Worm (Caenorhabditis elegans) whole organism, L3 larva: ENCODE measurements around the gene clec-231.

Experiments
- ZK546.5 ChIP-seq: sonication (generic microtip); optimal IDR thresholded peaks from 2 replicates; lab custom pipeline; 2017; ENCODE audit warnings: missing biosample characterization, missing genetic modification characterization
- ama-1 ChIP-seq: fragments of 150-350 bp; optimal IDR thresholded peaks from 2 replicates; lab custom pipeline; 2018
- ceh-16 ChIP-seq: sonication (generic microtip); optimal IDR thresholded peaks from 2 replicates; lab custom pipeline; 2017; ENCODE audit warnings: missing biosample characterization, missing genetic modification characterization
- ceh-82 ChIP-seq: fragments of 150-350 bp; optimal IDR thresholded peaks from 2 replicates; lab custom pipeline; 2014; ENCODE audit warnings: missing biosample characterization, missing genetic modification characterization
- ceh-9 ChIP-seq: sonication (generic microtip); optimal IDR thresholded peaks from 2 replicates; lab custom pipeline; 2018; ENCODE audit warnings: missing biosample characterization, missing genetic modification characterization
- daf-12 ChIP-seq: fragments of 150-350 bp; optimal IDR thresholded peaks from 2 replicates; lab custom pipeline; 2014; ENCODE audit warnings: missing biosample characterization, missing genetic modification reagents, missing genetic modification characterization
- egl-27 ChIP-seq: sonication (generic microtip); optimal IDR thresholded peaks from 4 replicates; lab custom pipeline; 2017; ENCODE audit warnings: missing biosample characterization, missing genetic modification reagents, missing genetic modification characterization
- egl-5 ChIP-seq: fragments of 150-350 bp; optimal IDR thresholded peaks from 2 replicates; lab custom pipeline; 2017; ENCODE audit warnings: missing biosample characterization, missing genetic modification reagents, missing genetic modification characterization, inconsistent platforms
- elt-1 ChIP-seq: fragments of 150-350 bp; optimal IDR thresholded peaks from 2 replicates; lab custom pipeline; 2014; ENCODE audit warnings: missing biosample characterization, missing genetic modification characterization
- elt-2 ChIP-seq: sonication (generic microtip); optimal IDR thresholded peaks from 2 replicates; lab custom pipeline; 2016; ENCODE audit warnings: missing genetic modification reagents, mild to moderate bottlenecking, missing genetic modification characterization, missing compliant biosample characterization
- elt-3 ChIP-seq, 3 experiments: fragments of 150-350 bp in 1 of 3; sonication (generic microtip) in 2 of 3; optimal IDR thresholded peaks; 2 replicates in 2 of 3; 4 replicates in 1 of 3; lab custom pipeline; 2014 to 2017; ENCODE audit warnings: missing biosample characterization in 3 of 3, missing genetic modification characterization in 3 of 3
- eor-1 ChIP-seq, 2 experiments: fragments of 150-350 bp; optimal IDR thresholded peaks; 2 replicates each; lab custom pipeline; 2014 to 2018; ENCODE audit warnings: missing biosample characterization in 2 of 2, missing genetic modification characterization in 2 of 2
- fkh-10 ChIP-seq: sonication (generic microtip); optimal IDR thresholded peaks from 2 replicates; lab custom pipeline; 2017; ENCODE audit warnings: missing biosample characterization, missing genetic modification reagents, missing genetic modification characterization
- hmg-11 ChIP-seq: sonication (generic microtip); optimal IDR thresholded peaks from 2 replicates; lab custom pipeline; 2016; ENCODE audit warnings: missing genetic modification characterization, missing compliant biosample characterization
- jun-1 ChIP-seq: fragments of 150-350 bp; optimal IDR thresholded peaks from 2 replicates; lab custom pipeline; 2014; ENCODE audit warnings: missing biosample characterization, missing genetic modification reagents, missing genetic modification characterization
- lin-15B ChIP-seq: fragments of 150-350 bp; optimal IDR thresholded peaks from 2 replicates; lab custom pipeline; 2014; ENCODE audit warnings: missing biosample characterization, missing genetic modification characterization
- lsy-12 ChIP-seq: sonication (generic microtip); optimal IDR thresholded peaks from 2 replicates; lab custom pipeline; 2016; ENCODE audit warnings: mild to moderate bottlenecking, missing genetic modification characterization, missing compliant biosample characterization
- mdl-1 ChIP-seq: fragments of 150-350 bp; optimal IDR thresholded peaks from 2 replicates; lab custom pipeline; 2014; ENCODE audit warnings: missing biosample characterization, missing genetic modification characterization
- nfya-1 ChIP-seq: sonication (generic microtip); optimal IDR thresholded peaks from 2 replicates; lab custom pipeline; 2017; ENCODE audit warnings: missing genetic modification characterization, mild to moderate bottlenecking, missing compliant biosample characterization, antibody characterized with exemption, moderate library complexity; ENCODE audit not compliant: insufficient read depth
- nhr-11 ChIP-seq: fragments of 150-350 bp; optimal IDR thresholded peaks from 2 replicates; lab custom pipeline; 2014; ENCODE audit warnings: missing biosample characterization, missing genetic modification characterization
- nhr-12 ChIP-seq: fragments of 150-350 bp; optimal IDR thresholded peaks from 2 replicates; lab custom pipeline; 2014; ENCODE audit warnings: missing biosample characterization, missing genetic modification characterization
- nhr-23 ChIP-seq: fragments of 150-350 bp; optimal IDR thresholded peaks from 2 replicates; lab custom pipeline; 2014; ENCODE audit warnings: missing biosample characterization, missing genetic modification reagents, missing genetic modification characterization
- nhr-237 ChIP-seq: fragments of 150-350 bp; optimal IDR thresholded peaks from 2 replicates; lab custom pipeline; 2014; ENCODE audit warnings: missing biosample characterization, missing genetic modification characterization
- nhr-25 ChIP-seq: sonication (generic microtip); optimal IDR thresholded peaks from 2 replicates; lab custom pipeline; 2017; ENCODE audit warnings: missing biosample characterization, missing genetic modification characterization
- nhr-76 ChIP-seq: fragments of 150-350 bp; sonication (generic microtip); optimal IDR thresholded peaks from 5 replicates; lab custom pipeline; 2014; ENCODE audit warnings: missing biosample characterization, missing genetic modification characterization
- pha-4 ChIP-seq: fragments of 150-350 bp; optimal IDR thresholded peaks from 2 replicates; lab custom pipeline; 2014; ENCODE audit warnings: missing biosample characterization, missing genetic modification reagents, missing genetic modification characterization
- pqm-1 ChIP-seq: fragments of 150-350 bp; optimal IDR thresholded peaks from 2 replicates; lab custom pipeline; 2017; ENCODE audit warnings: missing biosample characterization, missing genetic modification characterization, inconsistent platforms
- sea-2 ChIP-seq: fragments of 150-350 bp; sonication (generic microtip); optimal IDR thresholded peaks from 4 replicates; lab custom pipeline; 2014; ENCODE audit warnings: missing biosample characterization, missing genetic modification reagents, missing genetic modification characterization
- skn-1 ChIP-seq: fragments of 150-350 bp; optimal IDR thresholded peaks from 2 replicates; lab custom pipeline; 2014; ENCODE audit warnings: missing biosample characterization, missing genetic modification characterization
- snpc-4 ChIP-seq: fragments of 150-350 bp; optimal IDR thresholded peaks from 2 replicates; lab custom pipeline; 2014; ENCODE audit warnings: missing biosample characterization, missing genetic modification characterization
- unc-39 ChIP-seq: sonication (generic microtip); optimal IDR thresholded peaks from 4 replicates; lab custom pipeline; 2017; ENCODE audit warnings: missing biosample characterization, missing genetic modification characterization
- unc-62 ChIP-seq: fragments of 150-350 bp; sonication (generic microtip); optimal IDR thresholded peaks from 4 replicates; lab custom pipeline; 2014; ENCODE audit warnings: missing biosample characterization, missing genetic modification reagents, missing genetic modification characterization
- zag-1 ChIP-seq: fragments of 150-350 bp; optimal IDR thresholded peaks from 2 replicates; lab custom pipeline; 2014; ENCODE audit warnings: missing biosample characterization, missing genetic modification characterization
- ztf-11 ChIP-seq: fragments of 150-350 bp; optimal IDR thresholded peaks from 2 replicates; lab custom pipeline; 2014; ENCODE audit warnings: missing biosample characterization, missing genetic modification characterization

Gene clec-231

DNA sequence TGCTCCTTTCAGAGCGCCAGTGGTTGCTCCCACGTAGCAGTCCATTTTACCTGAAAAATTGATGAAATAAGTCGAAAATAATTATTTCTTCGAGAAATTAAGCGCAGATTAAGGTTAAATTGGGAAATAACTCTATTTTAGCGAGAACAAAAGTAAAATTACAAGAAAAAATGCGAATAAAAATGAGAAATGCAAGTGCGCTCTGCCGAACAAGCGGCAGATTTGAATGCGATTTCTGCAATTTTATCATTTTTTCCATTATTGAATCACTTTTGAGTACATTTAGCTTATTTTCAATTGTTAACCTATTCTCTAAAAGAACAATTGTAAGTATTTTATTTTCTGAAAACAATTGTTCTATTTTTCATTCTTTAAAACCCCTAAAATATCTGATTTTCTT lies 44.4 kb upstream of the clec-231 start, which contains the start of gene T06E6.1:
Gene T06E6.1 (minus strand): TSS at position 56 of the 400 bp plus-strand sequence.
- TF ChIP-seq ZK546.5 (tag; lab: Kevin White, UChicago) (no peak), lin-15B (tag; lab: Kevin White, UChicago) (peak; percentile 41), pha-4 (peak; percentile 6), pqm-1 (tag; lab: Kevin White, UChicago) (no peak), nhr-23 (no peak), elt-2 (tag; lab: Kevin White, UChicago) (peak; percentile 4)

DNA sequence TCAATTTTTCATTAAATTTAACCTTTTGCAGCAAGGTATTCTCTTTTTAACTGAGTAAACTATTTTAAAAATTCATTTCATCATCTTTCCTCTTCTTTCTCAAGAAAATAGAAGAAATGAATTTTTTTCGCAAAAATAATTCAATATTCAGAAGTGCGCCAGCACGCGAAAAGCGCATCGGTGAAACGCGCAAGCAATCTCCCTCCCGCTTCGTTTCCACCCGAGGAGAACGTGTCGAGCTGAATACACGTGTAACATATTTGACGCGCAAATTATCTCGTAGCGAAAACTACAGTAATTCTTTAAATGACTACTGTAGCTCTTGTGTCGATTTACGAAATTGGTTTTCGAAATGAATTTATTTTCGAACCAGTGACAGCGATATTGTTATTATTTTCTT lies 41.5 kb upstream of the clec-231 start:
- no peak for TF ChIP-seq elt-1 (tag; lab: Kevin White, UChicago)
- TF ChIP-seq skn-1 (tag; lab: Kevin White, UChicago): no peak
- TF ChIP-seq nhr-237 (tag; lab: Kevin White, UChicago): no peak
- TF ChIP-seq egl-5: no peak
- no peak for TF ChIP-seq lsy-12 (tag; lab: Kevin White, UChicago)
- TF ChIP-seq eor-1 (tag; optimal IDR thresholded peaks at IDR 0.05; lab: Kevin White, UChicago): no peak
- no peak for TF ChIP-seq nfya-1 (tag; lab: Kevin White, UChicago)
- TF ChIP-seq ceh-9 (tag; lab: Kevin White, UChicago): no peak

- TF ChIP-seq mdl-1 (tag; lab: Kevin White, UChicago): no peak
- no peak for TF ChIP-seq ceh-82 (tag; lab: Kevin White, UChicago)
Observed at ce11 chrV:15388820-15389384, 38.4 kb upstream of the clec-231 start, which contains the start of gene srh-170. Gene srh-170, minus strand, starts transcription at chrV:15388870.

DNA sequence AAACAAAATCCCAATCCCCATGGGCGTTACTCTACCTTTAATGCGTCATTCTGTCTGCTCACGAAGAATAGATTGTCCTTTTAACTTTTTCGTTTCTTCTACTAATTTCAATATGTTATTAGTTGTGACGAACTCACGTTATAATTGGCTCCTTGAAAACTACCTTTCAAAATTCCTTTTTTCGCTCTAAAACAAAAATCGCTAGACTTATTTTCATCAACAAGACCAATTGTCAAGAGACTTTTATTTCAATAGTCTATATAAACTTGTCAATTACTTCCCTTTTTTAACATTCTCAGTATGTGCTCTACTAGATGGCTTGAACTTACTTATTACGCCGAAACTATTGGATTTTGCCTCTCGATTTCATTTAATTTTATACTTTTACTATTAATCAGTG lies 34.2 kb upstream of the clec-231 start, which contains the start of gene str-102:
Gene str-102 (plus strand): TSS at position 301 of the 400 bp plus-strand sequence.
- TF ChIP-seq nhr-25 (tag; lab: Kevin White, UChicago): no peak
- TF ChIP-seq elt-2 (tag; lab: Kevin White, UChicago): no peak
- no peak for TF ChIP-seq lsy-12 (tag; lab: Kevin White, UChicago)
- TF ChIP-seq snpc-4 (tag; lab: Kevin White, UChicago): no peak
- no peak for TF ChIP-seq zag-1 (tag; lab: Kevin White, UChicago)
- no peak for TF ChIP-seq hmg-11
- TF ChIP-seq daf-12: no peak
- TF ChIP-seq nhr-23: no peak
- no peak for TF ChIP-seq ceh-16 (tag; lab: Kevin White, UChicago)
- TF ChIP-seq unc-39 (tag; lab: Kevin White, UChicago): no peak
- TF ChIP-seq, all 47 proteins: peak for 0

DNA sequence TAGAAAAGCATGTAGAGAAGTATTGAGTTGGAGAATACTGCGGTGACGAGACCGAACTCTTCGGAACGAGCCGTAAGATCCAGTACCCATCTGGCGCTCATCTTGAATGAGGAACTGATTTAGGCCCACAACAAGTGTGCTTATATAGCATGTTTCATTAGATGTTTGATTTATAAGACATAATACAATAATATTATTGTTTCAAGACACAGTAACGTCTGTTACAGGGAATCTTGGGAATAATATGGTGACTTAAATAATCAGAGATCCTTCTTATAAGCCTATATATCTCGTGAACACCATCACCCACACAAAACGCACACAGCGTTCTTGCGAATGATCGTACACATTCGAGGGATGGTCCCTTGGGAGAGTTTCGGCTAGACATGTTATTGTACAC lies 33.2 kb upstream of the clec-231 start, which contains the start of gene str-88:
Gene str-88 (minus strand): TSS at position 101 of the 400 bp plus-strand sequence.
- TF ChIP-seq elt-3 (tag; optimal IDR thresholded peaks at IDR 0.05; lab: Kevin White, UChicago) (no peak), lsy-12 (tag; lab: Kevin White, UChicago) (no peak), ztf-11 (tag; lab: Kevin White, UChicago) (no peak), nfya-1 (tag; lab: Kevin White, UChicago) (no peak), nhr-76 (no peak), fkh-10 (GFP tag; lab: Kevin White, UChicago) (no peak), eor-1 (tag; optimal IDR thresholded peaks at IDR 0.05; lab: Kevin White, UChicago) (no peak), ceh-16 (tag; lab: Kevin White, UChicago) (no peak), nhr-237 (tag; lab: Kevin White, UChicago) (no peak), zag-1 (tag; lab: Kevin White, UChicago) (no peak), unc-62 (GFP tag; lab: Kevin White, UChicago) (no peak), ceh-9 (tag; lab: Kevin White, UChicago) (no peak), mdl-1 (tag; lab: Kevin White, UChicago) (no peak), ama-1 (lab: Kevin White, UChicago) (no peak), egl-27 (tag; lab: Kevin White, UChicago) (no peak), jun-1 (tag; lab: Kevin White, UChicago) (no peak), ceh-82 (tag; lab: Kevin White, UChicago) (no peak)

DNA sequence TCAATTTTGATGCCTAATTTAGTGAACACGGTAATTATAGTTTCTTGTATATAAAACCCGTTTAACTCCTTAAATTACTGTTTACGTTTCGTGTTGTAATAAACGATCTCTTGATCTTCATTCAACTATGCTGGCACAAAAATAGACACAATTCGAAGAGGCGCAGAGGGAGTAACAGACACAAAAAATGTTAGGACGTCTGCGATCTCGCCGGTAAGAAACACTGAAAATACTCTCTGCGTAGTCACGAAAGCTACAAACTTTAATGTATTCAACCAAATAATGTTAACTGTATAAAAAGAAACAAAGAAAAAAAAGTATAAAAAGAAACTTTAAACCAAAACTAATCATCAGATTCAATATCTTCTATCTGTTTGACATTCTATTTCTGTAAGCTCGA lies 30.3 kb upstream of the clec-231 start, which contains the start of gene dhs-23:
Gene dhs-23 (plus strand): TSS at position 363 of the 400 bp plus-strand sequence.
- no peak for TF ChIP-seq ama-1 (lab: Kevin White, UChicago)
- no peak for TF ChIP-seq nhr-23
- no peak for TF ChIP-seq nhr-25 (tag; lab: Kevin White, UChicago)
- TF ChIP-seq nhr-11 (tag; lab: Kevin White, UChicago): no peak
- TF ChIP-seq lin-15B (tag; lab: Kevin White, UChicago): no peak
- no peak for TF ChIP-seq nhr-12
- no peak for TF ChIP-seq eor-1 (tag; optimal IDR thresholded peaks at IDR 0.05; lab: Kevin White, UChicago)
- TF ChIP-seq lsy-12 (tag; lab: Kevin White, UChicago): no peak
- no peak for TF ChIP-seq ztf-11 (tag; lab: Kevin White, UChicago)
- no peak for TF ChIP-seq sea-2 (GFP tag; lab: Kevin White, UChicago)
- TF ChIP-seq zag-1 (tag; lab: Kevin White, UChicago): no peak
